Fruit fly (Drosophila melanogaster): ENCODE data around the gene JMJD6.

- TF ChIP-seq CG8478 (optimal IDR thresholded peaks at IDR 0.05) (no peak), usp (GFP tag; optimal IDR thresholded peaks at IDR 0.05) (no peak), EcR (GFP tag; optimal IDR thresholded peaks at IDR 0.05) (no peak), pan (optimal IDR thresholded peaks at IDR 0.05) (no peak), psq (optimal IDR thresholded peaks at IDR 0.05) (no peak)
These were observed 40.2 kb upstream of the JMJD6 start, which contains the start of gene CG13856 for dm6 chr3R:22402355-22402754.
